Fruit fly (Drosophila melanogaster) whole organism, embryonic: Measurements from ENCODE around the gene CG2021.

Source experiments
- Asciz ChIP-seq: fragments of 200-800 bp; sonication (Bioruptor generic); optimal IDR thresholded peaks from 2 replicates; lab custom pipeline; 2017; ENCODE audit warnings: missing biosample characterization, mild to moderate bottlenecking, missing genetic modification characterization, missing genetic modification reagents
- B-H2 ChIP-seq: fragments of 200-800 bp; sonication (Bioruptor generic); optimal IDR thresholded peaks from 2 replicates; lab custom pipeline; 2018; ENCODE audit warnings: missing biosample characterization, mild to moderate bottlenecking, missing genetic modification characterization
- BtbVII ChIP-seq: fragments of 200-800 bp; sonication (Bioruptor generic); optimal IDR thresholded peaks from 3 replicates; lab custom pipeline; 2017; ENCODE audit warnings: missing biosample characterization, mild to moderate bottlenecking, missing genetic modification characterization
- CG10462 ChIP-seq: fragments of 200-800 bp; sonication (Bioruptor generic); optimal IDR thresholded peaks from 2 replicates; lab custom pipeline; 2016; ENCODE audit warnings: missing biosample characterization, missing genetic modification characterization
- CG10543 ChIP-seq: fragments of 200-800 bp; sonication (Bioruptor generic); optimal IDR thresholded peaks from 3 replicates; lab custom pipeline; 2017; ENCODE audit warnings: missing biosample characterization, mild to moderate bottlenecking, missing genetic modification characterization, moderate library complexity
- CG11696 ChIP-seq: fragments of 200-800 bp; sonication (Bioruptor generic); IDR thresholded peaks from 2 replicates; pipeline ENCODE4 v1.3.6; 2022; ENCODE audit warnings: missing biosample characterization, missing genetic modification characterization
- CG15011 ChIP-seq: fragments of 200-800 bp; sonication (Bioruptor generic); optimal IDR thresholded peaks from 3 replicates; lab custom pipeline; 2018; ENCODE audit warnings: missing biosample characterization, mild to moderate bottlenecking, missing genetic modification characterization
- CG15696 ChIP-seq: fragments of 200-800 bp; sonication (Bioruptor generic); optimal IDR thresholded peaks from 2 replicates; lab custom pipeline; 2019; ENCODE audit warnings: missing biosample characterization, mild to moderate bottlenecking, missing genetic modification characterization, moderate library complexity
- CG16863 ChIP-seq: fragments of 200-800 bp; sonication (Bioruptor generic); optimal IDR thresholded peaks from 3 replicates; lab custom pipeline; 2016; ENCODE audit warnings: missing biosample characterization, missing genetic modification characterization
- CG17186 ChIP-seq: fragments of 200-800 bp; sonication (Bioruptor generic); optimal IDR thresholded peaks from 3 replicates; lab custom pipeline; 2017; ENCODE audit warnings: missing biosample characterization, missing genetic modification reagents, missing genetic modification characterization
- CG17829 ChIP-seq: fragments of 200-800 bp; optimal IDR thresholded peaks from 2 replicates; lab custom pipeline; 2019; ENCODE audit warnings: missing biosample characterization, mild to moderate bottlenecking, missing genetic modification characterization, moderate library complexity
- CG2199 ChIP-seq: fragments of 200-800 bp; sonication (Bioruptor generic); IDR thresholded peaks from 3 replicates; pipeline ENCODE4 v1.3.6; 2022; ENCODE audit warnings: missing biosample characterization, missing genetic modification characterization
- CG30431 ChIP-seq: fragments of 200-800 bp; sonication (Bioruptor generic); optimal IDR thresholded peaks from 2 replicates; lab custom pipeline; 2017; ENCODE audit warnings: missing biosample characterization, missing genetic modification characterization
- CG31388 ChIP-seq: fragments of 200-800 bp; sonication (Bioruptor generic); optimal IDR thresholded peaks from 2 replicates; lab custom pipeline; 2016; ENCODE audit warnings: missing biosample characterization, missing genetic modification characterization
- CG32767 ChIP-seq: fragments of 200-800 bp; sonication (Bioruptor generic); IDR thresholded peaks from 2 replicates; pipeline ENCODE4 v1.3.6; 2022; ENCODE audit warnings: missing biosample characterization, missing genetic modification characterization
- CG33213 ChIP-seq: fragments of 200-800 bp; sonication (Bioruptor generic); optimal IDR thresholded peaks from 3 replicates; lab custom pipeline; 2016; ENCODE audit warnings: missing biosample characterization, missing genetic modification characterization
- CG9932 ChIP-seq: fragments of 200-800 bp; sonication (Bioruptor generic); IDR thresholded peaks from 2 replicates; pipeline ENCODE4 v1.3.6; 2022; ENCODE audit warnings: missing biosample characterization, missing genetic modification characterization
- Doc3 ChIP-seq: fragments of 200-800 bp; sonication (Bioruptor generic); IDR thresholded peaks from 3 replicates; pipeline ENCODE4 v1.3.6; 2022; ENCODE audit warnings: missing biosample characterization, missing genetic modification characterization; ENCODE audit not compliant: partially characterized antibody
- Hand ChIP-seq: fragments of 200-800 bp; sonication (Bioruptor generic); optimal IDR thresholded peaks from 2 replicates; lab custom pipeline; 2017; ENCODE audit warnings: mild to moderate bottlenecking, missing biosample characterization, missing genetic modification reagents, missing genetic modification characterization
- Hr51 ChIP-seq, 2 experiments: fragments of 200-800 bp; sonication (Bioruptor generic); optimal IDR thresholded peaks; 2 replicates in 1 of 2; 3 replicates in 1 of 2; lab custom pipeline; 2016 to 2018; ENCODE audit warnings: missing biosample characterization in 2 of 2, missing genetic modification characterization in 2 of 2, mild to moderate bottlenecking in 1 of 2, moderate library complexity in 1 of 2
- Kr ChIP-seq: fragments of 200-800 bp; sonication (Bioruptor generic); optimal IDR thresholded peaks from 2 replicates; lab custom pipeline; 2017; ENCODE audit warnings: missing biosample characterization, mild to moderate bottlenecking, missing genetic modification characterization
- Stat92E ChIP-seq, 3 experiments: fragments of >200 bp in 2 of 3; fragments of 200-800 bp in 1 of 3; sonication (Bioruptor generic) in 1 of 3; optimal IDR thresholded peaks; 2 replicates each; lab custom pipeline; 2017 to 2019; ENCODE audit warnings: missing biosample characterization in 3 of 3, missing genetic modification characterization in 3 of 3, mild to moderate bottlenecking in 1 of 3, moderate library complexity in 1 of 3
- Xrp1 ChIP-seq: fragments of 200-800 bp; sonication (Bioruptor generic); IDR thresholded peaks from 2 replicates; pipeline ENCODE4 v1.3.6; 2022; ENCODE audit warnings: missing biosample characterization, missing genetic modification characterization
- bab2 ChIP-seq: fragments of 200-800 bp; sonication (Bioruptor generic); optimal IDR thresholded peaks from 2 replicates; lab custom pipeline; 2016; ENCODE audit warnings: missing biosample characterization, missing genetic modification characterization
- ci ChIP-seq: fragments of 200-800 bp; sonication (Bioruptor generic); IDR thresholded peaks from 3 replicates; pipeline ENCODE4 v1.3.6; 2022; ENCODE audit warnings: missing biosample characterization, missing genetic modification characterization
- crc ChIP-seq: fragments of 200-800 bp; sonication (Bioruptor generic); optimal IDR thresholded peaks from 2 replicates; lab custom pipeline; 2016; ENCODE audit warnings: missing biosample characterization, missing genetic modification characterization
- croc ChIP-seq: fragments of 200-800 bp; sonication (Bioruptor generic); conservative IDR thresholded peaks from 3 replicates; pipeline ENCODE4 v1.3.6; 2022; ENCODE audit warnings: missing biosample characterization, missing genetic modification characterization
- dati ChIP-seq: fragments of 200-800 bp; sonication (Bioruptor generic); IDR thresholded peaks from 2 replicates; pipeline ENCODE4 v1.3.6; 2022; ENCODE audit warnings: missing biosample characterization, missing genetic modification characterization
- dmrt11E ChIP-seq: fragments of 200-800 bp; sonication (Bioruptor generic); optimal IDR thresholded peaks from 3 replicates; lab custom pipeline; 2018; ENCODE audit warnings: missing biosample characterization, mild to moderate bottlenecking, missing genetic modification characterization, moderate library complexity
- fd3F ChIP-seq: fragments of 200-800 bp; sonication (Bioruptor generic); optimal IDR thresholded peaks from 2 replicates; lab custom pipeline; 2018; ENCODE audit warnings: missing biosample characterization, mild to moderate bottlenecking, missing genetic modification characterization, moderate library complexity
- fu2 ChIP-seq: fragments of 200-800 bp; sonication (Bioruptor generic); optimal IDR thresholded peaks from 2 replicates; lab custom pipeline; 2016; ENCODE audit warnings: missing biosample characterization, missing genetic modification characterization
- hbn ChIP-seq: fragments of 200-800 bp; sonication (Bioruptor generic); IDR thresholded peaks from 2 replicates; pipeline ENCODE4 v1.3.6; 2022; ENCODE audit warnings: missing biosample characterization, missing genetic modification characterization; ENCODE audit not compliant: partially characterized antibody
- klu ChIP-seq: fragments of 200-800 bp; sonication (Bioruptor generic); IDR thresholded peaks from 2 replicates; pipeline ENCODE4 v1.3.6; 2022; ENCODE audit warnings: missing biosample characterization, missing genetic modification characterization
- kni ChIP-seq: fragments of 200-800 bp; sonication (Bioruptor generic); optimal IDR thresholded peaks from 3 replicates; lab custom pipeline; 2017; ENCODE audit warnings: mild to moderate bottlenecking, missing biosample characterization, missing genetic modification reagents, missing genetic modification characterization
- lilli ChIP-seq: fragments of 200-800 bp; sonication (Bioruptor generic); optimal IDR thresholded peaks from 3 replicates; lab custom pipeline; 2016; ENCODE audit warnings: missing biosample characterization, missing genetic modification characterization
- lmd ChIP-seq: fragments of 200-800 bp; sonication (Bioruptor generic); IDR thresholded peaks from 2 replicates; pipeline ENCODE4 v1.3.6; 2022; ENCODE audit warnings: missing biosample characterization, missing genetic modification characterization
- lola ChIP-seq, 3 experiments: fragments of >200 bp in 2 of 3; fragments of 200-800 bp in 1 of 3; sonication (Bioruptor generic) in 1 of 3; optimal IDR thresholded peaks; 2 replicates each; lab custom pipeline; 2017 to 2019; ENCODE audit warnings: missing biosample characterization in 3 of 3, missing genetic modification characterization in 3 of 3, mild to moderate bottlenecking in 1 of 3, moderate library complexity in 1 of 3
- mirr ChIP-seq: fragments of 200-800 bp; sonication (Bioruptor generic); optimal IDR thresholded peaks from 3 replicates; lab custom pipeline; 2018; ENCODE audit warnings: missing biosample characterization, mild to moderate bottlenecking, missing genetic modification characterization
- org-1 ChIP-seq: fragments of 200-800 bp; sonication (Bioruptor generic); optimal IDR thresholded peaks from 2 replicates; lab custom pipeline; 2017; ENCODE audit warnings: missing biosample characterization, missing genetic modification characterization
- p53 ChIP-seq: fragments of 200-800 bp; sonication (Bioruptor generic); optimal IDR thresholded peaks from 2 replicates; lab custom pipeline; 2016; ENCODE audit warnings: missing biosample characterization, missing genetic modification characterization
- peb ChIP-seq: fragments of 200-800 bp; sonication (Bioruptor generic); IDR thresholded peaks from 2 replicates; pipeline ENCODE4 v1.3.6; 2022; ENCODE audit warnings: missing biosample characterization, missing genetic modification characterization
- phol ChIP-seq: fragments of 200-800 bp; sonication (Bioruptor generic); optimal IDR thresholded peaks from 3 replicates; lab custom pipeline; 2018; ENCODE audit warnings: missing biosample characterization, mild to moderate bottlenecking, missing genetic modification characterization, moderate library complexity
- pita ChIP-seq: fragments of 200-800 bp; sonication (Bioruptor generic); optimal IDR thresholded peaks from 2 replicates; lab custom pipeline; 2017; ENCODE audit warnings: missing biosample characterization, mild to moderate bottlenecking, missing genetic modification characterization
- row ChIP-seq: fragments of 200-800 bp; sonication (Bioruptor generic); IDR thresholded peaks from 3 replicates; pipeline ENCODE4 v1.3.6; 2022; ENCODE audit warnings: missing biosample characterization, missing genetic modification characterization
- seq ChIP-seq: fragments of 200-800 bp; sonication (Bioruptor generic); IDR thresholded peaks from 2 replicates; pipeline ENCODE4 v1.3.6; 2022; ENCODE audit warnings: missing biosample characterization, missing genetic modification characterization
- sim ChIP-seq: fragments of 200-800 bp; sonication (Bioruptor generic); IDR thresholded peaks from 2 replicates; pipeline ENCODE4 v1.3.6; 2022; ENCODE audit warnings: missing biosample characterization, missing genetic modification characterization
- tna ChIP-seq: fragments of 200-800 bp; sonication (Bioruptor generic); IDR thresholded peaks from 2 replicates; pipeline ENCODE4 v1.3.6; 2022; ENCODE audit warnings: missing biosample characterization, missing genetic modification characterization; ENCODE audit not compliant: partially characterized antibody
- wek ChIP-seq: fragments of 200-800 bp; sonication (Bioruptor generic); optimal IDR thresholded peaks from 3 replicates; lab custom pipeline; 2018; ENCODE audit warnings: missing biosample characterization, mild to moderate bottlenecking, missing genetic modification characterization, moderate library complexity
- zen2 ChIP-seq: fragments of 200-800 bp; sonication (Bioruptor generic); IDR thresholded peaks from 3 replicates; pipeline ENCODE4 v1.3.6; 2022; ENCODE audit warnings: missing biosample characterization, missing genetic modification characterization; ENCODE audit not compliant: partially characterized antibody
- zfh2 ChIP-seq: fragments of 200-800 bp; sonication (Bioruptor generic); optimal IDR thresholded peaks from 2 replicates; lab custom pipeline; 2016; ENCODE audit warnings: missing biosample characterization, missing genetic modification characterization

CG2021 gene

DNA sequence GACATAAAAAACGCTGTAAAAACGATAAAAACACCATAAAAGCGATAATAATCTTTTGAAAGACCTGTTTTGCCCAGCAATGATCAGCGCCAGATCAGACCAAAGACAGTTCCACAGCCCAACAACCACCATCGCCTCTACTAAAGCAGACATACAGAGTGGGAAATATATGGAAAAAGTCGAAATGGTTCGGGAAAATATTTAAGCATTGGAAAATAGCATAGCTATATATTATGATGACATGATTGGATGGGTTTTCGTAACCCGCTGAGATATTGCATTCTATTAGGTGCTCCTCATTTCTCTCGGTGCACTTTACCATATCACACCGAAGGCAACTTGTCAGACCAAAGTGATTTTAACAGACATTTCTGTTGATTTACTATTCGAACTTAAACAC is 31.4 kb upstream of the CG2021 start (continued):
- no peak for TF ChIP-seq CG15011 (GFP tag; lab: Kevin White, UChicago)
- TF ChIP-seq bab2 (GFP tag; lab: Kevin White, UChicago), result peak; percentile 90
- TF ChIP-seq crc, result peak; percentile 82
- peak; percentile 94 for TF ChIP-seq lmd (GFP tag; lab: Robert Waterston, UW)
- TF ChIP-seq lilli (GFP tag; lab: Kevin White, UChicago), result peak; percentile 92
- peak; percentile 47 for TF ChIP-seq Hand (GFP tag; lab: Kevin White, UChicago)
- no peak for TF ChIP-seq Doc3 (GFP tag; lab: Robert Waterston, UW)
- peak; percentile 95; the same call in 2 of the 3 replicates for TF ChIP-seq CG2199 (GFP tag; lab: Robert Waterston, UW)
- no peak for TF ChIP-seq Stat92E (GFP tag; optimal IDR thresholded peaks at IDR 0.05; lab: Kevin White, UChicago)
- TF ChIP-seq BtbVII (GFP tag; lab: Kevin White, UChicago), result peak; percentile 81
- no peak for TF ChIP-seq hbn (GFP tag; lab: Robert Waterston, UW)
- peak; percentile 84 for TF ChIP-seq org-1 (GFP tag; lab: Kevin White, UChicago)
- TF ChIP-seq CG33213 (GFP tag; lab: Kevin White, UChicago), result peak; percentile 87
- TF ChIP-seq CG16863 (GFP tag; lab: Kevin White, UChicago), result peak; percentile 85
- TF ChIP-seq klu (GFP tag; lab: Robert Waterston, UW), result peak; percentile 86
- TF ChIP-seq CG15696, result peak; percentile 45
- TF ChIP-seq ci (GFP tag; lab: Robert Waterston, UW), result peak; percentile 94
- TF ChIP-seq mirr (GFP tag; lab: Kevin White, UChicago), result peak; percentile 74
- peak; percentile 71; the same call in 2 of the 3 replicates for TF ChIP-seq croc (GFP tag; lab: Robert Waterston, UW)
- peak; percentile 72 for TF ChIP-seq dmrt11E (tag; lab: Kevin White, UChicago)
- peak; percentile 75 for TF ChIP-seq CG10462
- TF ChIP-seq p53 (GFP tag; lab: Kevin White, UChicago), result peak; percentile 59
- TF ChIP-seq fu2 (GFP tag; lab: Kevin White, UChicago), result peak; percentile 78
- TF ChIP-seq CG9932 (GFP tag; lab: Robert Waterston, UW), result peak; percentile 91
- peak; percentile 92 for TF ChIP-seq row (GFP tag; lab: Robert Waterston, UW)
- TF ChIP-seq peb, result peak; percentile 73
- peak; percentile 67 for TF ChIP-seq CG31388
- peak; percentile 75 for TF ChIP-seq wek (GFP tag; lab: Kevin White, UChicago)
- no peak for TF ChIP-seq Kr (GFP tag; lab: Kevin White, UChicago)
- peak; percentile 79 for TF ChIP-seq CG30431
- TF ChIP-seq Xrp1 (GFP tag; lab: Robert Waterston, UW), result peak; percentile 94
- peak in 1 of 3 experiments; percentile 64 for TF ChIP-seq lola (GFP tag; optimal IDR thresholded peaks at IDR 0.05; lab: Kevin White, UChicago)
- TF ChIP-seq B-H2 (GFP tag; lab: Kevin White, UChicago), result no peak
- TF ChIP-seq seq (GFP tag; lab: Robert Waterston, UW), result peak; percentile 91
- peak; percentile 79 for TF ChIP-seq sim (GFP tag; lab: Robert Waterston, UW)
- TF ChIP-seq zen2 (GFP tag; lab: Robert Waterston, UW), result no peak
- peak; percentile 88 for TF ChIP-seq CG17829 (tag; lab: Kevin White, UChicago)
- no peak for TF ChIP-seq tna (GFP tag; lab: Robert Waterston, UW)
- peak; percentile 62 for TF ChIP-seq dati (GFP tag; lab: Robert Waterston, UW)
- peak; percentile 85 for TF ChIP-seq CG11696
- peak; percentile 78 to 91 for TF ChIP-seq Hr51 (GFP tag; optimal IDR thresholded peaks at IDR 0.05; lab: Kevin White, UChicago)
- peak; percentile 77 for TF ChIP-seq zfh2 (GFP tag; lab: Kevin White, UChicago)
- peak; percentile 82 for TF ChIP-seq CG32767 (GFP tag; lab: Robert Waterston, UW)
- peak; percentile 35 for TF ChIP-seq CG17186 (GFP tag; lab: Kevin White, UChicago)
- TF ChIP-seq CG10543 (GFP tag; lab: Kevin White, UChicago), result peak; percentile 19
- no peak for TF ChIP-seq pita (GFP tag; lab: Kevin White, UChicago)
- TF ChIP-seq phol (tag; lab: Kevin White, UChicago), result peak; percentile 83
- TF ChIP-seq Asciz (GFP tag; lab: Kevin White, UChicago), result peak; percentile 84
- no peak for TF ChIP-seq kni (GFP tag; lab: Kevin White, UChicago)
- peak; percentile 91 for TF ChIP-seq fd3F (GFP tag; lab: Kevin White, UChicago)
